Fruit fly (Drosophila melanogaster): ENCODE data around the gene Raf.

- TF ChIP-seq twi (tag; optimal IDR thresholded peaks at IDR 0.05) = no peak
- no peak for TF ChIP-seq slou (GFP tag; optimal IDR thresholded peaks at IDR 0.05)
- no peak for TF ChIP-seq al (GFP tag; IDR thresholded peaks at IDR 0.05)
- TF ChIP-seq NK7.1 (GFP tag; optimal IDR thresholded peaks at IDR 0.05) = no peak
- TF ChIP-seq so (GFP tag; IDR thresholded peaks at IDR 0.05) = no peak
- no peak for TF ChIP-seq E2f2 (GFP tag; IDR thresholded peaks at IDR 0.05)
- TF ChIP-seq gt (GFP tag; IDR thresholded peaks at IDR 0.05) = no peak
- TF ChIP-seq pan (optimal IDR thresholded peaks at IDR 0.05) = no peak
- TF ChIP-seq pan (GFP tag; optimal IDR thresholded peaks at IDR 0.05 in 1 of 2, IDR thresholded peaks at IDR 0.05 in 1 of 2) = no peak
- TF ChIP-seq Kr (GFP tag; optimal IDR thresholded peaks at IDR 0.05) = no peak
- TF ChIP-seq mirr (GFP tag; optimal IDR thresholded peaks at IDR 0.05) = no peak
These were observed 2.9 kb upstream of the Raf start for dm6 chrX:2292410-2292809.
